Worm (Caenorhabditis elegans): ENCODE measurements around the gene sre-50.
"Not testable (repeated sequence)": the region's sequence is repeated elsewhere in the genome, so short reads cannot be mapped to it uniquely, and the experiment has no call there.

sre-50 gene

DNA sequence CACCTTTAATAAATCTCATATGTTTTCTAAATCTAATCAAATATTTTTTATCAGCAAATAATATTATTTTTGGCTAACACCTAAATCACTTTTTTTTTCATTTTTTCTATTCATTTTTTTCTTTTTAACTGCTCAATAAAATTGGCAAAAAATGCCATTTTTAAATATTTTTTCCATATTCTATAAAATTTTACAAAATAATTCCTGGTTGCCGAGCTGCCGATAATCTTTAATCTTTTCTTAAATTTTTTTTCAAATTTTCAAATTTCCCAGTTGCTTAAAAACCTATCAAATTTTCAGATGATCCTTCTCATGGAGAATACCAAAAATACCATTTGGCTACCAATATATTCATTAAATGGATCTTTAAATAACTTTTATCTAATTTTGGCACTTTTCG, 8.2 kb downstream of the sre-50 start, which contains the start of gene sre-51:
TSS of gene sre-51 (plus strand) at position 301 of the 400 bp plus-strand sequence.
- TF ChIP-seq unc-62 (GFP tag; optimal IDR thresholded peaks at IDR 0.05), result no peak
- no peak for TF ChIP-seq lin-15B (tag; optimal IDR thresholded peaks at IDR 0.05)
- no peak for TF ChIP-seq pqm-1 (tag; optimal IDR thresholded peaks at IDR 0.05)
- no peak for TF ChIP-seq nhr-77 (tag; optimal IDR thresholded peaks at IDR 0.05)
- TF ChIP-seq ztf-11 (tag; optimal IDR thresholded peaks at IDR 0.05), result no peak
- TF ChIP-seq nhr-23 (tag; optimal IDR thresholded peaks at IDR 0.05), result no peak
- TF ChIP-seq hmg-11 (tag; optimal IDR thresholded peaks at IDR 0.05), result no peak
- TF ChIP-seq pha-4 (tag; optimal IDR thresholded peaks at IDR 0.05), result no peak
- TF ChIP-seq aly-2 (tag; optimal IDR thresholded peaks at IDR 0.05), result no peak
- no peak for TF ChIP-seq nhr-12 (tag; optimal IDR thresholded peaks at IDR 0.05)
- TF ChIP-seq daf-12 (tag; optimal IDR thresholded peaks at IDR 0.05), result no peak
- TF ChIP-seq mdl-1 (tag; optimal IDR thresholded peaks at IDR 0.05), result no peak
- no peak for TF ChIP-seq jun-1 (tag; optimal IDR thresholded peaks at IDR 0.05)
- no peak for TF ChIP-seq ceh-9 (tag; optimal IDR thresholded peaks at IDR 0.05)
- TF ChIP-seq mml-1 (tag; optimal IDR thresholded peaks at IDR 0.05), result no peak
- TF ChIP-seq lin-39 (tag; optimal IDR thresholded peaks at IDR 0.05), result no peak
- no peak for TF ChIP-seq snpc-4 (tag; optimal IDR thresholded peaks at IDR 0.05)

DNA sequence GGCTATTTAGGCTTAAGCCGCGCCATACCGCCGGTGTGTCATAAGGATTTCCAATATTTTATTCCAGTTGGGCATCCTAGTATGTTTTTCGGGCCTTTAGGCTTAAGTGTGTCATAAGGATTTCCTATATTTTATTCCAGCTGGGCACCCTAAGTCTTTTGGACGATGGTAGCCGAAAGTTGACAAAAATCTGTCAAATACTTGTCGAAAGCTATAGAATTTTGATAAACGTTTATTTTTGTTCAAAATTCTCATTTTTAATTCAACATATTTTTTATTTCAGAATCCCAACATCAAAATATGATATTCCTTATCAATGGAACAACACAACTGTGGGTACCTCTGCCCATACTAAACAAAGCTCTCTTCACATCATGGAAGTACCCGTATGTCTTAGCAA, 15.2 kb downstream of the sre-50 start, which contains the start of gene sre-49:
TSS of gene sre-49 (plus strand) at position 301 of the 400 bp plus-strand sequence.
- not testable (repeated sequence) for TF ChIP-seq hmg-11, nhr-25, daf-12 (tag; optimal IDR thresholded peaks at IDR 0.05)

DNA sequence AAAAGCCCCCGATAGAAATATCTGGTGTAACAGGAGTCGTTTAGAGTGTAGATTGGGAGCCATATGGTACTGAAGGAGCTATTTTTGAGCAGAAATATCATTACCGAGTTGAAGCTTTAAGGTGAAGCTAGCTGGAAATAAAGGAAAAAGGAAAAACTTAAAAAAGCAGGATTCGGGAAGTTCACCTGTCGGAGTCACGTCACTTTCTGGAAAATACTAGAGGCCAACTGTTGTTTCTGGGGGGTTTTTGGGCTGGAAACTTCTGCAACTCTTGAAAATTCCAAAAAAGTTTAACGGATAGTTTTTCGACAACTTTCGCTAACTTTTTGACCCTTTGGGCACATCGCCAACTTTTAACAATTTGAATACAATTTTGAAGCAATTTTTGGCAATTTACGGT, 20.0 kb downstream of the sre-50 start, which contains the start of gene sre-53:
TSS of gene sre-53 (minus strand) at position 101 of the 400 bp plus-strand sequence.
- TF ChIP-seq unc-39 (tag; optimal IDR thresholded peaks at IDR 0.05), result no peak
- TF ChIP-seq nhr-77 (tag; optimal IDR thresholded peaks at IDR 0.05), result no peak
- TF ChIP-seq mdl-1 (tag; optimal IDR thresholded peaks at IDR 0.05), result no peak
- TF ChIP-seq lsy-12 (tag; optimal IDR thresholded peaks at IDR 0.05), result no peak

DNA sequence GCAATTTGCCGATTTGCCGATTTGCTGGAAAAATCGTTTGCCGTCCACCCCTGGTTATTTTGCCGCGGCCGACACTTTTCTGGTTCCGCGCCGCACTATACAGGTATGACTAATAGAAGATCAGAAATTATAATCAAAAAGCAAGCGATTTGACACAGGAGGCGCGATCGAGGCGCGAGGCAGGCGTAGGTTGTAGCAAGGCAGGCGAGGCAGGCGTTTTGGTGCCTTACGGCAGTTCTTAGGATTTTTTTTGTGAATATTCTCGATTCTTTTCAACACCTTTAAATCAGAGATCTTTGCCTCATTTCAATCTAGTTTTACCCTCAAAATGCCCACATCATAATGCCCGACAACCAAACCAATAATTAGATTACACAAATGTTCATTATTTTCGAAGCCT, 20.8 kb downstream of the sre-50 start, which contains the start of gene sre-56:
TSS of gene sre-56 (plus strand) at position 301 of the 400 bp plus-strand sequence.
- TF ChIP-seq nhr-43 (tag; optimal IDR thresholded peaks at IDR 0.05; ENCODE audit: poor library complexity, severe bottlenecking) (no peak), ztf-4 (tag; optimal IDR thresholded peaks at IDR 0.05) (no peak), ceh-16 (tag; optimal IDR thresholded peaks at IDR 0.05) (no peak), lin-39 (tag; optimal IDR thresholded peaks at IDR 0.05) (no peak), elt-3 (tag; optimal IDR thresholded peaks at IDR 0.05) (no peak), ceh-9 (tag; optimal IDR thresholded peaks at IDR 0.05) (no peak), nfya-1 (tag; optimal IDR thresholded peaks at IDR 0.05; ENCODE audit: insufficient read depth) (no peak), nhr-76 (tag; optimal IDR thresholded peaks at IDR 0.05) (no peak), hmg-11 (tag; optimal IDR thresholded peaks at IDR 0.05) (no peak), R02D3.7 (tag; optimal IDR thresholded peaks at IDR 0.05) (no peak), nhr-28 (tag; optimal IDR thresholded peaks at IDR 0.05) (no peak), unc-39 (tag; optimal IDR thresholded peaks at IDR 0.05) (no peak), pqm-1 (tag; optimal IDR thresholded peaks at IDR 0.05) (no peak)

DNA sequence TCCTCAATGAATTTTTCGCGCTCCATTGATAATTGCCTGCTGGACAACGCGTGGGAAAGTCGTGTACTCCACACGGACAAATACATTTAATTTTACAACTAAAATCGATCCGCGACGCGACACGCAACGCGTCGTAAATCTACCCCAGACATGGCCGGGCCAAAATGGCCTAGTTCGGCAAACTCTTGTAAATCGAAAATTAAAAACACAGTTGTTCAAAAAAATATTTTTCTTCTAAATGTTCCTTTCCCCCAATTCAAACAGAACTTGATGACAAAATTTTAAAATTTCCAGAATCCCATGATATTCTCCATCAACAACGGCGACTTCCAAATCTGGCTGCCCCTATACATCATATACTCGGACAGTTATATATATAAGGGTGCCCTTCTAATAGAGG, 25.7 kb downstream of the sre-50 start, which contains the start of gene sre-55:
TSS of gene sre-55 (plus strand) at position 301 of the 400 bp plus-strand sequence.
- TF ChIP-seq pqm-1 (tag; optimal IDR thresholded peaks at IDR 0.05) (no peak), nhr-23 (tag; optimal IDR thresholded peaks at IDR 0.05) (no peak), mml-1 (tag; optimal IDR thresholded peaks at IDR 0.05) (no peak), skn-1 (tag; optimal IDR thresholded peaks at IDR 0.05) (no peak), ztf-4 (tag; optimal IDR thresholded peaks at IDR 0.05) (no peak), nhr-237 (tag; optimal IDR thresholded peaks at IDR 0.05) (no peak), R02D3.7 (tag; optimal IDR thresholded peaks at IDR 0.05) (no peak), lsy-12 (tag; optimal IDR thresholded peaks at IDR 0.05) (no peak), egl-5 (tag; optimal IDR thresholded peaks at IDR 0.05) (no peak), ama-1 (optimal IDR thresholded peaks at IDR 0.05) (no peak), nhr-28 (tag; optimal IDR thresholded peaks at IDR 0.05) (no peak), snpc-4 (tag; optimal IDR thresholded peaks at IDR 0.05) (no peak), tbx-2 (tag; optimal IDR thresholded peaks at IDR 0.05) (no peak), nhr-76 (tag; optimal IDR thresholded peaks at IDR 0.05) (no peak), daf-12 (tag; optimal IDR thresholded peaks at IDR 0.05) (no peak), ceh-28 (tag; optimal IDR thresholded peaks at IDR 0.05) (no peak), pha-4 (tag; optimal IDR thresholded peaks at IDR 0.05) (no peak)

All from whole organism, L3 larva.